Worm (Caenorhabditis elegans) whole organism, mixed stage, embryonic: ENCODE data around the gene srx-14.

Experiments
- ceh-43 ChIP-seq: fragments of 200-800 bp; sonication (Bioruptor generic); optimal IDR thresholded peaks from 2 replicates; lab custom pipeline; 2018; ENCODE audit warnings: mild to moderate bottlenecking, missing genetic modification characterization, moderate library complexity, missing compliant biosample characterization
- ces-1 ChIP-seq: fragments of 150-350 bp; optimal IDR thresholded peaks from 2 replicates; lab custom pipeline; 2014; ENCODE audit warnings: missing biosample characterization, missing genetic modification reagents, missing genetic modification characterization
- hlh-1 ChIP-seq: fragments of 150-350 bp; optimal IDR thresholded peaks from 2 replicates; lab custom pipeline; 2014; ENCODE audit warnings: missing biosample characterization, missing genetic modification reagents, missing genetic modification characterization
- lin-13 ChIP-seq: fragments of 150-350 bp; optimal IDR thresholded peaks from 2 replicates; lab custom pipeline; 2014; ENCODE audit warnings: missing biosample characterization, missing genetic modification characterization
- mep-1 ChIP-seq: fragments of 150-350 bp; optimal IDR thresholded peaks from 2 replicates; lab custom pipeline; 2017; ENCODE audit warnings: missing biosample characterization, missing genetic modification reagents, missing genetic modification characterization, inconsistent platforms
- nhr-2 ChIP-seq: fragments of 150-350 bp; optimal IDR thresholded peaks from 2 replicates; lab custom pipeline; 2014; ENCODE audit warnings: missing biosample characterization, missing genetic modification characterization
- nhr-237 ChIP-seq: fragments of 150-350 bp; optimal IDR thresholded peaks from 2 replicates; lab custom pipeline; 2014; ENCODE audit warnings: missing biosample characterization, missing genetic modification characterization
- nhr-28 ChIP-seq: fragments of 150-350 bp; optimal IDR thresholded peaks from 2 replicates; lab custom pipeline; 2014; ENCODE audit warnings: missing biosample characterization, missing genetic modification characterization
- unc-120 ChIP-seq: sonication (generic microtip); optimal IDR thresholded peaks from 2 replicates; lab custom pipeline; 2017; ENCODE audit warnings: missing genetic modification characterization, missing compliant biosample characterization; ENCODE audit not compliant: poor library complexity, severe bottlenecking
- unc-62 ChIP-seq: fragments of 150-350 bp; optimal IDR thresholded peaks from 2 replicates; lab custom pipeline; 2014; ENCODE audit warnings: missing biosample characterization, missing genetic modification reagents, missing genetic modification characterization

- TF ChIP-seq ceh-43 (GFP tag; lab: Kevin White, UChicago): no peak
- no peak for TF ChIP-seq nhr-237 (tag; lab: Kevin White, UChicago)
- no peak for TF ChIP-seq hlh-1 (tag; lab: Kevin White, UChicago)
- TF ChIP-seq lin-13 (tag; lab: Kevin White, UChicago): no peak
- no peak for TF ChIP-seq unc-120
- no peak for TF ChIP-seq mep-1 (tag; lab: Kevin White, UChicago)
- no peak for TF ChIP-seq unc-62 (GFP tag; lab: Kevin White, UChicago)
- no peak for TF ChIP-seq nhr-2
- no peak for TF ChIP-seq nhr-28 (tag; lab: Kevin White, UChicago)
- TF ChIP-seq ces-1 (GFP tag; lab: Kevin White, UChicago): no peak
Observed at ce11 chrIV:1155206-1155605, 41.7 kb upstream of the srx-14 start.
